Fruit fly (Drosophila melanogaster): ENCODE results near the gene Nup37.

dm6 chr3R:25297678-25298077 is 50.2 kb downstream of the Nup37 start, which contains the start of gene CG31097:
- TF ChIP-seq CG34367 (tag; optimal IDR thresholded peaks at IDR 0.05) = no peak
- TF ChIP-seq Pif1A (GFP tag; optimal IDR thresholded peaks at IDR 0.05) = no peak
- no peak for TF ChIP-seq CG4496 (GFP tag; IDR thresholded peaks at IDR 0.05)
- no peak for TF ChIP-seq CG8301 (tag; optimal IDR thresholded peaks at IDR 0.05)
- TF ChIP-seq CG12605 (GFP tag; IDR thresholded peaks at IDR 0.05) = no peak
- TF ChIP-seq gl (tag; optimal IDR thresholded peaks at IDR 0.05) = no peak
- no peak for TF ChIP-seq Pif1B (GFP tag; optimal IDR thresholded peaks at IDR 0.05)
- TF ChIP-seq CG8159 (tag; optimal IDR thresholded peaks at IDR 0.05) = no peak
- no peak for TF ChIP-seq EcR (GFP tag; optimal IDR thresholded peaks at IDR 0.05)
- TF ChIP-seq CG15710 (tag; optimal IDR thresholded peaks at IDR 0.05) = no peak
- no peak for TF ChIP-seq CG10348 (GFP tag; IDR thresholded peaks at IDR 0.05)
- TF ChIP-seq CG9948 (tag; optimal IDR thresholded peaks at IDR 0.05) = no peak

Measured in whole organism, pupa.